Fruit fly (Drosophila melanogaster): Measurements from ENCODE around the gene Cpsf73.

Gene Cpsf73

dm6 chr3R:18677500-18677940 is 14.2 kb upstream of the Cpsf73 start, which contains the start of the genes dind and CG7706:
TSS of gene dind (minus strand) at chr3R:18677539.
TSS of gene CG7706 (plus strand) at chr3R:18677818.
- TF ChIP-seq svp (GFP tag) (peak; percentile 81), dac (GFP tag; optimal IDR thresholded peaks at IDR 0.05) (no peak), CG31627 (GFP tag; optimal IDR thresholded peaks at IDR 0.05) (peak; percentile 8)

DNA sequence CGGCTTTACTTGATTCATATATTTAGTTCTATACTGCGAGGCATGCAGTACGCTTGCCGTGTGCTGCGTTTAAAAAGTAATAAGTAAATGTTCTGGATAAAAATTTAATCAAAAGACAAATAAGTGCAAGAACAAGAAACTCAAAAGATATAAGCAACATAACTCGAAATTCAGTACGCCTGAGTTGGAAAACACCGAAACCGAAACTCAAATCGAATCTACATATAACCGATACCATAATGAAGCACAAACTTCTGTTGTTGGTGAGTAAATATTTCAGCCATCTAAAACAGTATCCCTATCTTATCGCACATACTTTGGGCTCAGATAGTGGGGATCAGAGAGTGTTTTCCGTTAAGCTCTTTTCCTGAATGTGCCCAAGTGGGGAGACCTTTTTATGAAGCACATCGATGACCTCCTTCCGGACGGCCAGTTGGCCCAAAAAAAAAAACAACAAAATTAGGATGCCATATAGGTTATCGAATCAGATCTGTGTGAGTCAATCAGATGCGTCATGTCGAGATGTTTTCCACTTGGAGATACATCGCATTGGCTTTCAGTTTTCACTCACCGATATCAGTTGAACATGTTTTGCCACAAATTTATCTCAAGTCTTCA is 7.9 kb upstream of the Cpsf73 start, which contains the start of gene CG31230:
Gene CG31230 (plus strand): TSS at position 568 of the 618 bp plus-strand sequence.
- no peak for TF ChIP-seq CG16779 (tag; optimal IDR thresholded peaks at IDR 0.05)
- no peak for TF ChIP-seq CG15336 (GFP tag; IDR thresholded peaks at IDR 0.05)
- no peak for TF ChIP-seq CG3032 (tag; optimal IDR thresholded peaks at IDR 0.05)
- TF ChIP-seq fd85E (GFP tag; optimal IDR thresholded peaks at IDR 0.05): no peak
- TF ChIP-seq Met (GFP tag; optimal IDR thresholded peaks at IDR 0.05): no peak
- no peak for TF ChIP-seq CG10669 (GFP tag; optimal IDR thresholded peaks at IDR 0.05)
- TF ChIP-seq Ets96B (tag; optimal IDR thresholded peaks at IDR 0.05): no peak
- TF ChIP-seq Smox (GFP tag; optimal IDR thresholded peaks at IDR 0.05): no peak
- no peak for TF ChIP-seq CG34406 (GFP tag; optimal IDR thresholded peaks at IDR 0.05)
- peak; percentile 78 for TF ChIP-seq fkh (GFP tag; optimal IDR thresholded peaks at IDR 0.05)
- TF ChIP-seq CG8632 (GFP tag; optimal IDR thresholded peaks at IDR 0.05): no peak
- peak; percentile 46 for TF ChIP-seq svp (GFP tag)
- no peak for TF ChIP-seq CG32006 (GFP tag; optimal IDR thresholded peaks at IDR 0.05)
- TF ChIP-seq ss (GFP tag; optimal IDR thresholded peaks at IDR 0.05): no peak
- TF ChIP-seq CG6808 (GFP tag; optimal IDR thresholded peaks at IDR 0.05): no peak

DNA sequence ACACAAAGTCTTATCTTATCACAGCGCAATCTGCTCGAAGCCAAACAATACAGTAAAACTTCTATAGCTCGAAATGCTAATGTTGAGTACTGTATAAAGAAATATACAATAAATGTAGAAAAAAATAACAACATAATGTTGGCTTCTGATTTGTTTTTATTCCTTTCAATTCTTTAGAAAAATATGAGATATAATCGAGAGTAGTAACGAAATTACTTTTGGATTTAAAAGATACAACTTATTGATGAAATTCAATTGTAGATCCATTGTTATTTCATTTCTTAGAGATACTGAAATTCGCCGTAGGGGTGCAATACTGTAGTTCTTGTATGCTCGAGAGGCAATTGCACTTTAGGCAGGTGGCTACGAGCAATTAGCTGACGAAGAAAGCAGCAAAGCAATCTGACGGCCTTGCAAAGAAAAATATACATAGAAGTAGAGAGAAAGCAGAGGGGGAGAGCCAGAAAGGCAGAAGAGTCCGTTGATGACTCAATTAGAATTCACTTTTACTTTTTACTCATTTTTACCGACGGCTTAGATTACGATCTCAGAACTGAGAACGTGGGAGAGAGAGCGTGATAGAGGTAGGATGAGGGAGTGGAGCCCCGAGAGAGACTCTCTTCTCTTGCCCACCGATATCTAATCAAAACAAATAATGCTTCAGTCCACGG is 7.2 kb upstream of the Cpsf73 start:
- peak; percentile 44 for TF ChIP-seq cyc (GFP tag; optimal IDR thresholded peaks at IDR 0.05)
- TF ChIP-seq Gug (GFP tag; IDR thresholded peaks at IDR 0.05): peak; percentile 51
- peak; percentile 68 for TF ChIP-seq topi (GFP tag; optimal IDR thresholded peaks at IDR 0.05)
- no peak for TF ChIP-seq Met (GFP tag; optimal IDR thresholded peaks at IDR 0.05)
- no peak for TF ChIP-seq CG8632 (GFP tag; optimal IDR thresholded peaks at IDR 0.05)
- TF ChIP-seq dac (GFP tag; optimal IDR thresholded peaks at IDR 0.05): peak; percentile 40
- TF ChIP-seq CG11902 (GFP tag; optimal IDR thresholded peaks at IDR 0.05): no peak
- TF ChIP-seq CG6808 (GFP tag; optimal IDR thresholded peaks at IDR 0.05): no peak
- no peak for TF ChIP-seq spab (GFP tag; optimal IDR thresholded peaks at IDR 0.05)
- peak; percentile 30 for TF ChIP-seq acj6 (GFP tag; optimal IDR thresholded peaks at IDR 0.05)
- TF ChIP-seq CG10669 (GFP tag; optimal IDR thresholded peaks at IDR 0.05): no peak
- no peak for TF ChIP-seq CG4318 (GFP tag; optimal IDR thresholded peaks at IDR 0.05)
- TF ChIP-seq achi (GFP tag; optimal IDR thresholded peaks at IDR 0.05): peak; percentile 51
- TF ChIP-seq Hr4 (GFP tag; optimal IDR thresholded peaks at IDR 0.05): no peak
- TF ChIP-seq dsx (GFP tag; optimal IDR thresholded peaks at IDR 0.05; ENCODE audit: poor library complexity, severe bottlenecking): peak; percentile 49
- peak; percentile 0 for TF ChIP-seq net (GFP tag; optimal IDR thresholded peaks at IDR 0.05)
- no peak for TF ChIP-seq Sox102F (GFP tag; optimal IDR thresholded peaks at IDR 0.05)
- TF ChIP-seq Eip93F (GFP tag; optimal IDR thresholded peaks at IDR 0.05): no peak
- TF ChIP-seq Blimp-1 (GFP tag; optimal IDR thresholded peaks at IDR 0.05): peak; percentile 26
- peak; percentile 32 for TF ChIP-seq CG3032 (tag; optimal IDR thresholded peaks at IDR 0.05)
- no peak for TF ChIP-seq CG32006 (GFP tag; optimal IDR thresholded peaks at IDR 0.05)
- TF ChIP-seq CG11294 (GFP tag; IDR thresholded peaks at IDR 0.05): peak; percentile 11; the same call in 1 of the 2 replicates
- peak; percentile 70 for TF ChIP-seq vri (GFP tag; optimal IDR thresholded peaks at IDR 0.05)
- peak; percentile 45 for TF ChIP-seq CG8319 (GFP tag; optimal IDR thresholded peaks at IDR 0.05)
- TF ChIP-seq Sox14 (GFP tag; optimal IDR thresholded peaks at IDR 0.05): peak; percentile 37
- TF ChIP-seq OdsH (GFP tag; optimal IDR thresholded peaks at IDR 0.05): peak; percentile 46
- peak; percentile 95 for TF ChIP-seq Eip78C (GFP tag)
- no peak for TF ChIP-seq CG11762 (GFP tag; optimal IDR thresholded peaks at IDR 0.05; ENCODE audit: insufficient read depth)
- TF ChIP-seq CG3919 (GFP tag; optimal IDR thresholded peaks at IDR 0.05): no peak
- TF ChIP-seq CG6163 (GFP tag; IDR thresholded peaks at IDR 0.05): peak; percentile 58; the same call in 1 of the 3 replicates
- no peak for TF ChIP-seq CG7368 (GFP tag; optimal IDR thresholded peaks at IDR 0.05)
- TF ChIP-seq svp (GFP tag): peak; percentile 90
- no peak for TF ChIP-seq ss (GFP tag; optimal IDR thresholded peaks at IDR 0.05)
- TF ChIP-seq Smox (GFP tag; optimal IDR thresholded peaks at IDR 0.05): no peak
- peak; percentile 75 for TF ChIP-seq lz (GFP tag; optimal IDR thresholded peaks at IDR 0.05)
- TF ChIP-seq CG6276 (GFP tag; optimal IDR thresholded peaks at IDR 0.05): no peak
- peak; percentile 54 for TF ChIP-seq CG6792 (GFP tag; optimal IDR thresholded peaks at IDR 0.05)
- no peak for TF ChIP-seq Ets96B (tag; optimal IDR thresholded peaks at IDR 0.05)
- no peak for TF ChIP-seq fd85E (GFP tag; optimal IDR thresholded peaks at IDR 0.05)

All from whole organism, prepupa.